Worm (Caenorhabditis elegans) whole organism, L4/young adult: ENCODE measurements around the gene srx-32.

Source experiments
- W03F9.2 ChIP-seq: fragments of 150-350 bp; optimal IDR thresholded peaks from 2 replicates; lab custom pipeline; 2014; ENCODE audit warnings: missing biosample characterization, missing genetic modification characterization
- dao-5 ChIP-seq: sonication (generic microtip); optimal IDR thresholded peaks from 2 replicates; lab custom pipeline; 2016; ENCODE audit warnings: missing genotype, missing genetic modification characterization, moderate library complexity, missing compliant biosample characterization
- him-1 ChIP-seq: sonication (generic microtip); optimal IDR thresholded peaks from 2 replicates; lab custom pipeline; 2016; ENCODE audit warnings: missing genotype, missing genetic modification reagents, missing genetic modification characterization, missing compliant biosample characterization

- TF ChIP-seq dao-5: no peak
- TF ChIP-seq him-1 (tag; lab: Kevin White, UChicago): no peak
- TF ChIP-seq W03F9.2: no peak
Observed at ce11 chrV:802726-803125, 17.8 kb downstream of the srx-32 start.
